Worm (Caenorhabditis elegans): ENCODE results near the gene shc-2.

The shc-2 gene

ce11 chrII:5016977-5017585 lies 48.1 kb downstream of the shc-2 start (continued):
- peak; percentile 16 for TF ChIP-seq nhr-77 (tag; optimal IDR thresholded peaks at IDR 0.05)
- peak; percentile 20 for TF ChIP-seq ceh-8 (GFP tag; optimal IDR thresholded peaks at IDR 0.05)
- TF ChIP-seq pqm-1 (tag; optimal IDR thresholded peaks at IDR 0.05), result no peak
- TF ChIP-seq egl-13 (tag; optimal IDR thresholded peaks at IDR 0.05), result peak; percentile 48
- no peak for TF ChIP-seq nhr-11 (tag; optimal IDR thresholded peaks at IDR 0.05)
- peak; percentile 48 for TF ChIP-seq snpc-4 (tag; optimal IDR thresholded peaks at IDR 0.05)
- TF ChIP-seq snu-23 (GFP tag; optimal IDR thresholded peaks at IDR 0.05), result peak; percentile 83
- peak; percentile 27 for TF ChIP-seq mep-1 (tag; optimal IDR thresholded peaks at IDR 0.05)
- TF ChIP-seq ceh-90 (tag; optimal IDR thresholded peaks at IDR 0.05), result no peak
- no peak for TF ChIP-seq unc-30 (tag; optimal IDR thresholded peaks at IDR 0.05)
- TF ChIP-seq nhr-28 (tag; optimal IDR thresholded peaks at IDR 0.05), result no peak
- peak; percentile 67 for TF ChIP-seq nhr-47 (tag; optimal IDR thresholded peaks at IDR 0.05)
- TF ChIP-seq rnt-1 (tag; optimal IDR thresholded peaks at IDR 0.05), result peak; percentile 47
- no peak for TF ChIP-seq aha-1 (tag; optimal IDR thresholded peaks at IDR 0.05)
- TF ChIP-seq hlh-4 (tag; optimal IDR thresholded peaks at IDR 0.05), result no peak
- peak in 2 of 6 experiments; percentile 9 to 53 for TF ChIP-seq elt-3 (tag; optimal IDR thresholded peaks at IDR 0.05)
- peak; percentile 67 for TF ChIP-seq tbx-2 (tag; optimal IDR thresholded peaks at IDR 0.05)
- TF ChIP-seq nhr-85 (tag), result peak; percentile 86
- peak; percentile 35 for TF ChIP-seq dsc-1 (tag; optimal IDR thresholded peaks at IDR 0.05)
- TF ChIP-seq irx-1 (tag; optimal IDR thresholded peaks at IDR 0.05), result peak; percentile 49
- TF ChIP-seq aly-2 (tag; optimal IDR thresholded peaks at IDR 0.05), result no peak
- TF ChIP-seq hpl-2 (GFP tag; optimal IDR thresholded peaks at IDR 0.05), result no peak
- TF ChIP-seq sup-37 (GFP tag; optimal IDR thresholded peaks at IDR 0.05), result no peak
- peak; percentile 69 for TF ChIP-seq swsn-7 (tag; optimal IDR thresholded peaks at IDR 0.05)
- no peak for TF ChIP-seq zag-1 (tag; optimal IDR thresholded peaks at IDR 0.05)
- TF ChIP-seq xbp-1 (tag; optimal IDR thresholded peaks at IDR 0.05), result peak; percentile 38
- peak; percentile 65 for TF ChIP-seq skn-1 (tag; optimal IDR thresholded peaks at IDR 0.05)
- TF ChIP-seq fkh-4 (tag; optimal IDR thresholded peaks at IDR 0.05; ENCODE audit: borderline replicate concordance), result no peak
- no peak for TF ChIP-seq ceh-63 (GFP tag; optimal IDR thresholded peaks at IDR 0.05)
- no peak for TF ChIP-seq vab-15 (tag; optimal IDR thresholded peaks at IDR 0.05)
- TF ChIP-seq nhr-20 (tag; optimal IDR thresholded peaks at IDR 0.05), result peak; percentile 58
- no peak for TF ChIP-seq unc-62 (GFP tag; optimal IDR thresholded peaks at IDR 0.05)
- no peak for TF ChIP-seq unc-98 (GFP tag; IDR thresholded peaks at IDR 0.05)
- no peak for TF ChIP-seq sox-4 (tag; optimal IDR thresholded peaks at IDR 0.05)
- TF ChIP-seq C16A3.4 (tag; optimal IDR thresholded peaks at IDR 0.05), result peak; percentile 11
- TF ChIP-seq unc-130 (tag; optimal IDR thresholded peaks at IDR 0.05), result no peak
- no peak for TF ChIP-seq ces-1 (GFP tag; optimal IDR thresholded peaks at IDR 0.05)
- TF ChIP-seq lin-39 (tag; optimal IDR thresholded peaks at IDR 0.05), result no peak
- TF ChIP-seq isw-1 (GFP tag; IDR thresholded peaks at IDR 0.05), result peak; percentile 61
- TF ChIP-seq lsy-2 (tag; optimal IDR thresholded peaks at IDR 0.05), result peak; percentile 67 to 76
- TF ChIP-seq Y116A8C.19 (tag; optimal IDR thresholded peaks at IDR 0.05; ENCODE audit: borderline replicate concordance), result no peak
- TF ChIP-seq hlh-17 (GFP tag; optimal IDR thresholded peaks at IDR 0.05; ENCODE audit: borderline replicate concordance), result no peak

- TF ChIP-seq lin-39 (tag; optimal IDR thresholded peaks at IDR 0.05) (no peak), efl-1 (optimal IDR thresholded peaks at IDR 0.05) (no peak), efl-1 (GFP tag; optimal IDR thresholded peaks at IDR 0.05 in 1 of 2) (peak in 1 of 2 experiments; percentile 88)
Measured at ce11 chrII:5018578-5018977, 49.6 kb downstream of the shc-2 start.
